Fruit fly (Drosophila melanogaster) whole organism, larva: ENCODE results near the gene CG1545.
"Not testable (repeated sequence)": the region's sequence is repeated elsewhere in the genome, so short reads cannot be mapped to it uniquely, and the experiment has no call there.

Source experiments
- noc ChIP-seq: fragments of 200-800 bp; sonication (Bioruptor generic); optimal IDR thresholded peaks from 3 replicates; lab custom pipeline; 2019; ENCODE audit warnings: missing biosample characterization, mild to moderate bottlenecking, missing genetic modification characterization, moderate library complexity

CG1545 gene

DNA sequence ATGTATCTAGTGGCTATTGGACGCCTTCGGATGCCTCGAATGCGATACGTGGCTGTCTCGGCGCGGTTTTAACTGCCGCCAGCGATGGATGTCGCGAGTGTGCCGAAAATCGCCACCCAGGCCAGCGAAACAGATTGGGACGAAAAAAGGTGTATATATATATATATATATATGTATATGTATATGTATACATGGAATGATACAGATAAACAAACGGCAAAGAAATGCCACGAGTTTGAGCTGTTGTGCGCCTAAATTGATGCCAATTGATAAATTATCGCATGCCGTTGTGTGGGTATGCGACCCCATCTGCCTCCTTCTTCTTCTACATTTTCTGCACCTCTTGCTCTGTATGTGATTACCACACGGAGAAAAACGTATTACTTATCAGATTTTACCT, at the start of gene CG1545:
TSS of gene CG1545 (minus strand) at position 101 of the 400 bp plus-strand sequence.
- TF ChIP-seq noc (tag; lab: Kevin White, UChicago), result no peak

DNA sequence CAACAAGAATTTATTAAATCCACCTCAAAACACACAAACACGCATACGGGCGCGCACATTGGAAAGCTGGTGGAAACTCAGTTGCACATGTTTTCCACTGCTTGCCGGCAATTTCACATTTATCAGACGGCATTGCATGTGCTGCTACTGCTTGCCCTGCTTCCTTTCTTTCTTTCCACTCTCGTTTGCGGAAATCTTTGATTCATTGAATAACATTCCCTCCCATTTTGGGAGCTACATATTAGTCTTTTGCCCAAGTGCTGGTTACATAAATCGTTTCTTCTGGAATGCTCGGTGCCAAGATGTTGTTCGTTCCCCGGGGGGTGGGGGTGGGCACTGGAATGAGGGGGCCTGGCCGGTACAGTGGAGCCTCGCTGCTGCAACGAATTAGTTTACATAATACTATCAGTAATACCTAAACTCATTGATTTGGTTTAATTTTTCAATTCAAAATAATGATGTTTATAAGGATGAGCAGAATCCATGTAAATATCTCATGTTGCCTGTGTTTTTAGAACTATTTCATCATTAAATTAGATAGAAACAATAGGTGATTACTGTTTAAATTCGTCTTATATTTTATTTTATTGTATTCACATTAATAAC, 49.5 kb upstream of the CG1545 start:
- no peak for TF ChIP-seq noc (tag; lab: Kevin White, UChicago)

DNA sequence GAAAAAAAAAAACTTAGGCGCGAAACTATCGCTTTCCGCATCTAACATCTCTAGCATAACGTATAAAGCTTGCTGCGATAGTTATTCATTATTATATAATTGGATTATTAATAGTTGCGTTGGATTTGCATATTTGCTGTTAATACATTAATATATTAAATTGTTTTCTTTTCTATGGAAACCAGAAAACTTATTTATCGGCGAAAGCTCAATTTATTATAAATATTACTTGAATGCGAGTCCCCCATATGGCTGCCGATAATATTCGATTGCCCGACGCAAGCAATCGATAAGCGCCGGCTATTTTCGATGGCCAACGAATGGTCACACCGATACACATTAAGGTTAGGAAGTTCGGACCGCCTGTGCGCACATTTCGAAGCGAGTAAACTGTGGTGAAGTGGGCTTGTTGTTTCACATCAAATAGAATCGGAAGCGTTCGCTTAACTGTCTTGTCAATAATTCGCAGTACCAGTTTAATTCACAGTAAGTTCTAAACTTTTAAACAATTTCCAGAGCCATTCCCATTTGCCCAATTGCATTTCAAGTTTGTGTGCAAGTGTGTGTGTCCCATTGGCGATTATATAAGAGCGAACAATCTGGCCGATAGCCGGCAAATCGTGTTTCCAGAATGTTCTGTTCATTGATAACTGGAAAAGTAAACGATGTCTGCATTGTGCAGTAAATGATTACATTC, 48.9 kb upstream of the CG1545 start, which contains the start of gene Hsp60A:
TSS of gene Hsp60A (plus strand) at position 335 of the 697 bp plus-strand sequence.
- peak; percentile 1 for TF ChIP-seq noc (tag; lab: Kevin White, UChicago)

DNA sequence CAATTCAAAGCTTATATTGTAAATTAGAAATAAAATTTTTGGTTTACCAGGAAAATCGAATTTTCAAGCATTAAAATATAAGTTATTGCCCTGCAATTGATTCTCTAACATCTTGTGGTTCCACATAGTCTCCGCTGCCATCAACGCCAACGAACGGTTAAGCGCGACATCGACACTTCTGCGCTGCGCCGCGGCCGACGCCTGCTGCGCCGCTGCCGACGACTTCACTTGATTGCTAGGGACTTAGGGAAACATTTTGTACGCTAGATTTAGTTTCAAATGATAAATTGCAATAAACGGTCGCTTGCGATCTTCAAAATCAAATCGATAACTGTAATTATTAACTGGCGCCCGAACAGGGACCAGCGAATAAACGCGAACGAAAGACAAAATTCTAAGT, 36.6 kb upstream of the CG1545 start, which contains the start of gene CG42249:
TSS of gene CG42249 (plus strand) at position 301 of the 400 bp plus-strand sequence.
- not testable (repeated sequence) for TF ChIP-seq noc (tag; lab: Kevin White, UChicago)

DNA sequence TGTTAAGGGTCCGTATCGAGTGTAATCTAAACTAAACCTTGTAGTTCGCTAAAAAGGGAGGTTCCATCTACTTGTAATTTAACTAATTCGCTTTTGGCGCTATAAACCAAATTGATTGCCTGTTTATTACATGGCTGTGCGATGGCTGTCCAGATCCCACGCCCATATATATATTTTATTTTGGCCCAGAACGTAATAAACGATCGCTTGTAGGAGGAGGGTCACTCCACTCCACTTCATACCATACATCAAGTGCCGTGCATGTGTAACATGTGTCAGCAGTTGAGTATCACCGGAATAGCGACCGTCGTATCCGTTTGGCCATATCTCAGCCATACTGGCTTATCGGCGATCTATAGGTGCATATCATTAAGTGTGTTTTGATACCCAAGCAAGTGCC, 35.9 kb upstream of the CG1545 start:
- TF ChIP-seq noc (tag; lab: Kevin White, UChicago), result no peak

DNA sequence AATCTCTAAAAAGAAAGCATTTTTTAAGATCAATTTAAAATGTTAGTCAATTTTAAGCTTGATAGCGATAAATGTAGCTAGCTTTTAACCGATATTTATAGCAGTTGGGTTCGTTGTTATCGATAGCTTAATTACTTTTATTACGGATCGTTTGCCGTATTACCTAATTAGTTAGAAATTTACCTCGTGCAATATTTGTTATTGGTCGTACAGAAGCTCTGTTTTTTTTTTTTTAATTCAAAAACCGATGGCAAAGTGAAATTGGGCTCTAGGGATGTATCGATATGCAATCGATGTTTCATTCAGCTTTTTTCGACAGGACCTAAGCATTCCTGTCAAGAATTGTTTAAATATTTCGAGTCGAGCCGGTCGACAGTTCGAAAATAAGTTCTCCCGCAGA, 32.8 kb upstream of the CG1545 start, which contains the start of gene CG2061:
TSS of gene CG2061 (plus strand) at position 292 of the 400 bp plus-strand sequence.
- TF ChIP-seq noc (tag; lab: Kevin White, UChicago), result no peak

DNA sequence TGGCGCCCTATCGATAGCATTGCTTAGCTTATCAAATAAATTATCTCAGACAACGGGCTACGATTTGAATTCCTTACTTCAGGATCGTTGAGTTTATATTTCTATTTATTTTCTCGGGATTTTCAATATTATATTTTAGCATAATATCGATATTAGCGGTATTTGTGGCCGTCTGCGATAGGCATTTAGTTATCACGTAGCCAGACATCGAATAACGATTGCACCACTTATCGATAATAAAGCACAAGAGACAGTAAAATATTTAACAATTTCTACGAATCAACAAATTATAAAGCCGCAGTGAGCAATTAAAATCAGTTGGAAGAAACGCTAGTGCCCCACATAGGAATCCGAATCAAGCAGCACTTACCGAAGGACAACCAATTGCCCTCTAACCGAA, 30.7 kb upstream of the CG1545 start, which contains the start of gene CG2076:
TSS of gene CG2076 (plus strand) at position 50 of the 400 bp plus-strand sequence.
- TF ChIP-seq noc (tag; lab: Kevin White, UChicago), result no peak

DNA sequence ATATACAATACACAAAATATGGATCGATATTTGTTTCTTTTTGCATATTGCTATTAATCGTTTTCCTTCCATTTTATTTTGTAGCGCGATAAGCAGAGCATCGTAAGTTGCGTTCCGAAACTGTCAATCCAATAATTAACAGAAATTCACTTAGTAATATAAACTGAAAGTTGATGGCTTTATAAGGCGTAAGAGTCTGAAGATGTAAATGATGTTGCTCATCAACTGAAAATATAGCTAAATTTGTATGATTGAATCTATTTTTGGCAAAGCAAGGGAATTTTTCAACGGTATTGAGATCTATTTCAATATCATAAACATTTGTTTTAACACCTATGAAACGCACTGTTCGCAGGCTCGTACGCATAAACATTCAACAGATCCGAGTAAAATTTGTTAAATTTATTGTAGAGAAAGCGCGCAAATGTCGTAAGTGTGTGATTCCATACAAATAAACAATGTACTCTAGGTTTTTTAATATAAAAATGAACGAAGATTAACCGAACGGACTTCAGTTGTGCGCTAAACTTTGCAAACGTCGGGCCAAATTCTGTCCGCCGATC, 29.4 kb upstream of the CG1545 start, which contains the start of gene Vago:
TSS of gene Vago (plus strand) at position 513 of the 563 bp plus-strand sequence.
- peak; percentile 33 for TF ChIP-seq noc (tag; lab: Kevin White, UChicago)

DNA sequence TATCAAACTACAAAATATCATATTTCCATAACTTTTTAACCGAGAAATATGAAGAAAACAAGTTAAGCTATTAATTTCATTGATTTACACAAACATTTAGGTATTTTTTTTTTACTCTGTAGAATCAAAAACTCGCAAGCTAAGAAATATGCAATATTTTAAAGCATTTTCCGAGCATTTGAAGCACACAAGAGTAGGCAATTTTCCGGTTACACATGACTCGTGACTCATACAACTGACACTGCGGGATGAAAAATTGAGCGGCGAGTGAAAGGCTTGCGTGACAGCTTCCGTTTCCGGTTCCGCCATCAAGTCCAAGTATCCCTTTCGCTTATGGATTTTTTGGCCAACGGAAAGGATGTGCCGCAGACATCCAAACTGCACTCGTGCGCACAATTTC, 28.0 kb upstream of the CG1545 start:
- TF ChIP-seq noc (tag; lab: Kevin White, UChicago), result no peak

DNA sequence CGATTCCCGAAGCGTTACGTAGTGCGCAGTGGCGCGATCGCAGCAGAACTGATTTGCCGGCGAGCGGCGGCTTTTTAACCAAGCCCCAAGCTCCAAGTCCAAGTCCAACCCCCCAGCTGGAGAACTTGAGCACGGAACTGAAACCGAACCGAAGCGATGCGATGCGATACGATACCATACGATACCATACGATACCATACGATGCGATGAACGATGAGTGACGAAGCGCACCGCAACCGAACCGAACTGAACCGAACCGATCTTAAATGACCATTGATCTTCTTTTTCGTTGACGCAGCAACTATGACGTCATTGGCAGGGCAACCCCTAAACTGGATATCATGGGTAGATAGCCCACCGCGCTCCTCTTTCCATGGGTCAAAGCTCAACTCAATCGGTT, 26.8 kb upstream of the CG1545 start, which contains the start of gene sev:
TSS of gene sev (minus strand) at position 50 of the 400 bp plus-strand sequence.
- TF ChIP-seq noc (tag; lab: Kevin White, UChicago), result no peak

DNA sequence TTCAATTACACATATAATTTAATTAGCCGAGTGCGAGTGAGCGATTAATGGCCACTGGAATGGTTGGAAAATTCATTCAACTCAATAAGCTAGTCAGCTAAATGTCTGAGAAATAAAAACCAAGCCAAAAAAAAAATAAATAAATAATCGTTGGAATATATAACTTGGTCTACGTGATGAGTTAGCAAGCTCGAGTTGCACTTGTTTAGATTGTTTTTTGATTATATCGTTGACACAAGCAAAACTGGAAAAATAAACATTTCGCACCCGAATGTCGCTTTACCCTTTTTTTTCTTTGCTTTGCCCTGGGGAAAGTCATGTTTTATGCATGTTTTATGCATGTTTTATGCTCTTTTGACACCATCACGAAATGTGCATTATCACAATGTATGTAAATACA, 23.6 kb upstream of the CG1545 start:
- TF ChIP-seq noc (tag; lab: Kevin White, UChicago), result no peak

DNA sequence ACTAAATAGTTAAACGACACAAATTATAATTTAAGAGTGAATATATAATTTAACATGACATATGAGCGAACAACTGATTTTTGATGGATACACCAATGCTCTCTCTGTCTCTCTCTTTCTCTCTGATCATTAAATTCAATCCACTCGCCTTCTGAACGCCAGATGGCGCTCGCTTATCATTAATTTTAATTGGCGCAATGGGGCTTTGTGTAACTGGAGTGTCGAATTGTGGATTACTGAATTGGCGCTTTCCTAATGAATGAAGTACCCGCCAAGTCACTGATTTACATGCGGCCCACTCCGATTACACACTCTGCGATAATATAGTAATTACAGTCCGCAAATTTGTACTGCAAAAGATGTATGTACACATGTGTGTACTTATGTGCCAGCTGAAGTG, 22.4 kb upstream of the CG1545 start:
- TF ChIP-seq noc (tag; lab: Kevin White, UChicago), result no peak

DNA sequence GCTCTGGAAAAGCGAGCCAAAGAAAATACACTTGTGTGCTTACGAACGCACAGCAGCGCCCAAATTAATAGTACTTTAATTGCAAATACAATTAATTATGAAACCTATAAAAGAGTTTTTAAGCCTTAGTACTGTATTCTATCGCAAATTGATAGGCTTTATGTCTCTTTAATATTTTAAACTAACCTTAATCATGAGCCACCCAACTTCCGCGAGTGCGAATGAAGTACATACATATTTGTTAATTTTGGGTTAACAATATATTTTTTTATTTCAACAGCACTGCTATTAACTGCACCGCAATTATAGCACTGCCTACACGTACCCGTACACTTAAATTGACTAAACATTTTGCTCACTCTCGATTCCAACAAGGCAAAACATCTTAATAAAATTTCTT, 21.8 kb upstream of the CG1545 start:
- no peak for TF ChIP-seq noc (tag; lab: Kevin White, UChicago)

DNA sequence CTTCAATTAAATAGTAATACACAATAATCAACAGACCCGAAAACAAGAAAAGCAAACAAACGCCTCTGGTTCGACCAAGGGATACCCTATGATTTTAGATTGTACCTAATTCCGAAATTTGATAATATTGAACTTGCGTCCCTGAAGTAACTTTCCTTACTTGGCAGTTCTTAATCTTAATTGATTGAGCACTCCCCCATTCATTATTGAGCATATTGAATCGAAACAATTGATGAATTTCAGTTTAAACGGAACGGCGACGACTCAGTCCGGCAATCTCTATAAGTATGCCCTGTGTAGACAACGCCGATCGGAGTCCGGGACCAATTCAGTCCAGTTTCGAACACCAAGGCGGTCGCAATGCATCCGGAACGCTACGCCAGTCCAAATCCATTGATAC, 6.8 kb upstream of the CG1545 start, which contains the start of gene CG15203:
TSS of gene CG15203 (plus strand) at position 301 of the 400 bp plus-strand sequence.
- no peak for TF ChIP-seq noc (tag; lab: Kevin White, UChicago)

DNA sequence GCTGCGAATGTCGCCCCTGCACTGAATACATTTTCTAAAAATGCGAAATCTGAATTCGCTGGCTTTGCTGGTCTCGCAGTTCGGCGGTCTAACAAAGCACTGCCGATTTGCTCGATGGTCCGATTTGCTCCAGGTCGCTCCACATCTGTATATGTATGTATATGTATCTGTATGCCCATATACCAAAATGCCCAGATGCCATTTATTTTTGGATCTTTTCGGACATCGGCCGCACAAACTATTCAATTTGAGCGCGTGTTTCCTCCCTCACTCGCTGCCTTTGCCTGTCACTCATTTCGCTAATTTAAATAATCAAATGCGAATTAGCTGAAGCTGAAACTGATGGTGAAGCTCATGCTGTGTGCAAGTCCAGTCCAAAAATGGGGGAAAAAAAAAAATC, 3.7 kb upstream of the CG1545 start, which contains the start of gene CG1537:
TSS of gene CG1537 (minus strand) at position 101 of the 400 bp plus-strand sequence.
- no peak for TF ChIP-seq noc (tag; lab: Kevin White, UChicago)

DNA sequence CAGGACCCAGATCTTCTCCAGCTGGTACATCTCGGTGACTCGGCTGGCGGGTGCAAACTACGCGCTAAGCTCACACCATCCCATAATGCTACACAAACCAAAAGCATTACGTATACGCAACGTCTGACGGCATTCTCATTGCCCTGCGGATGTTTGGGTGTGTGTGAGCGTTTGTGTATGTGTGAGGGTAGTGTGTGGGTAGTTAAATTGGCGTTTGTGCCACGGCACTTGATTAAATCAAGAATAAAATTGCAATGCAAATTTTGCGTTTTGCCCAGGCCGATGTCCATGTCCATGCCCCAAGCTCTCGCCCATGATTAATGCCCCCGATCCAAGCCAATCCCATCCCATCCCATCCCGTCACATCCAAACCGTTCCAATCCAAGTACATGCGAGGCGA, 6.0 kb downstream of the CG1545 start, which contains the start of gene CG1552:
TSS of gene CG1552 (minus strand) at position 101 of the 400 bp plus-strand sequence.
- no peak for TF ChIP-seq noc (tag; lab: Kevin White, UChicago)
